ENCODE assay signal across 5 fruit fly cellular contexts in genomic region chr2L:6791845-6792443, dm6.
TF ChIP-seq lines count a peak whose summit lies in the region.

No protein-coding gene starts in this region.

- no peak for TF ChIP-seq CTCF in whole organism, embryonic (GFP tag; optimal IDR thresholded peaks at IDR 0.05; lab: Kevin White, UChicago)

TF ChIP-seq in whole organism, adult, 20 proteins besides CTCF, POLR2A, EP300 and RAD21:
- peak; percentile 6 for TF ChIP-seq cic (GFP tag; optimal IDR thresholded peaks at IDR 0.05; lab: Kevin White, UChicago)
- no peak for TF ChIP-seq CG7045 (GFP tag; optimal IDR thresholded peaks at IDR 0.05; lab: Kevin White, UChicago)
- TF ChIP-seq CG12768 (GFP tag; optimal IDR thresholded peaks at IDR 0.05; lab: Kevin White, UChicago) = peak; percentile 11
- TF ChIP-seq kay (GFP tag; lab: Kevin White, UChicago; ENCODE audit: borderline replicate concordance) = peak; percentile 79

TF ChIP-seq in whole organism, embryonic, 481 proteins besides CTCF, POLR2A, EP300 and RAD21 (continues in another document):
- no peak for TF ChIP-seq Six4 (GFP tag; optimal IDR thresholded peaks at IDR 0.05; lab: Kevin White, UChicago)
- TF ChIP-seq Oaz (GFP tag; IDR thresholded peaks at IDR 0.05; lab: Robert Waterston, UW) = no peak
- no peak for TF ChIP-seq CG4854 (GFP tag; optimal IDR thresholded peaks at IDR 0.05; lab: Kevin White, UChicago)
- peak; percentile 51 for TF ChIP-seq CG13287 (GFP tag; IDR thresholded peaks at IDR 0.05; lab: Robert Waterston, UW; ENCODE audit: partially characterized antibody)
- peak; percentile 25; the same call in 1 of the 3 replicates for TF ChIP-seq CG34422 (GFP tag; IDR thresholded peaks at IDR 0.05; lab: Robert Waterston, UW)
- TF ChIP-seq CG34376 (GFP tag; optimal IDR thresholded peaks at IDR 0.05; lab: Kevin White, UChicago) = peak; percentile 10
- no peak for TF ChIP-seq CG14860 (GFP tag; IDR thresholded peaks at IDR 0.05; lab: Robert Waterston, UW; ENCODE audit: partially characterized antibody)
- TF ChIP-seq Dp (GFP tag; optimal IDR thresholded peaks at IDR 0.05; lab: Kevin White, UChicago) = no peak
- no peak for TF ChIP-seq CG32767 (GFP tag; IDR thresholded peaks at IDR 0.05; lab: Robert Waterston, UW)
- TF ChIP-seq CG10366 (GFP tag; IDR thresholded peaks at IDR 0.05; lab: Robert Waterston, UW) = no peak
- peak; percentile 99 for TF ChIP-seq CG3163 (GFP tag; optimal IDR thresholded peaks at IDR 0.05; lab: Kevin White, UChicago)
- no peak for TF ChIP-seq CG7963 (GFP tag; IDR thresholded peaks at IDR 0.05; lab: Robert Waterston, UW; ENCODE audit: partially characterized antibody)
- TF ChIP-seq CG6175 (GFP tag; IDR thresholded peaks at IDR 0.05; lab: Robert Waterston, UW) = no peak
- TF ChIP-seq CG10209 (GFP tag; optimal IDR thresholded peaks at IDR 0.05; lab: Kevin White, UChicago) = no peak
- no peak for TF ChIP-seq otp (GFP tag; IDR thresholded peaks at IDR 0.05; lab: Robert Waterston, UW)
- TF ChIP-seq CG4360 (GFP tag; IDR thresholded peaks at IDR 0.05; lab: Robert Waterston, UW) = peak; percentile 29; the same call in 1 of the 2 replicates
- TF ChIP-seq Trl (optimal IDR thresholded peaks at IDR 0.05; lab: Kevin White, UChicago) = peak; percentile 83 to 93
- no peak for TF ChIP-seq Trl (GFP tag; optimal IDR thresholded peaks at IDR 0.05; lab: Kevin White, UChicago)
- TF ChIP-seq z (GFP tag; IDR thresholded peaks at IDR 0.05; lab: Robert Waterston, UW) = peak; percentile 97
- peak; percentile 4 for TF ChIP-seq gsb-n (tag; optimal IDR thresholded peaks at IDR 0.05; lab: Kevin White, UChicago)
- TF ChIP-seq CG16815 (GFP tag; optimal IDR thresholded peaks at IDR 0.05; lab: Kevin White, UChicago) = no peak
- no peak for TF ChIP-seq CG18262 (tag; optimal IDR thresholded peaks at IDR 0.05; lab: Kevin White, UChicago)

TF ChIP-seq in whole organism, prepupa, 60 proteins besides CTCF, POLR2A, EP300 and RAD21 (continues in another document):
- no peak for TF ChIP-seq ss (GFP tag; optimal IDR thresholded peaks at IDR 0.05; lab: Kevin White, UChicago)
- TF ChIP-seq Sox102F (GFP tag; optimal IDR thresholded peaks at IDR 0.05; lab: Kevin White, UChicago) = no peak
- no peak for TF ChIP-seq Sox14 (GFP tag; optimal IDR thresholded peaks at IDR 0.05; lab: Kevin White, UChicago)
- TF ChIP-seq CG3032 (tag; optimal IDR thresholded peaks at IDR 0.05; lab: Kevin White, UChicago) = no peak
- TF ChIP-seq CG6792 (GFP tag; optimal IDR thresholded peaks at IDR 0.05; lab: Kevin White, UChicago) = no peak
- TF ChIP-seq CG4318 (GFP tag; optimal IDR thresholded peaks at IDR 0.05; lab: Kevin White, UChicago) = no peak
- no peak for TF ChIP-seq CG11902 (GFP tag; optimal IDR thresholded peaks at IDR 0.05; lab: Kevin White, UChicago)
- TF ChIP-seq Gug (GFP tag; IDR thresholded peaks at IDR 0.05; lab: Robert Waterston, UW) = no peak
- no peak for TF ChIP-seq Hr4 (GFP tag; optimal IDR thresholded peaks at IDR 0.05; lab: Kevin White, UChicago)
- TF ChIP-seq Eip78C (GFP tag; lab: Kevin White, UChicago) = peak; percentile 5
- no peak for TF ChIP-seq OdsH (GFP tag; optimal IDR thresholded peaks at IDR 0.05; lab: Kevin White, UChicago)
- no peak for TF ChIP-seq esn (GFP tag; optimal IDR thresholded peaks at IDR 0.05; lab: Kevin White, UChicago)
- TF ChIP-seq salr (GFP tag; optimal IDR thresholded peaks at IDR 0.05; lab: Kevin White, UChicago) = no peak
- no peak for TF ChIP-seq CG11762 (GFP tag; optimal IDR thresholded peaks at IDR 0.05; lab: Kevin White, UChicago; ENCODE audit: insufficient read depth)
- no peak for TF ChIP-seq CG3919 (GFP tag; optimal IDR thresholded peaks at IDR 0.05; lab: Kevin White, UChicago)
- TF ChIP-seq CG6276 (GFP tag; optimal IDR thresholded peaks at IDR 0.05; lab: Kevin White, UChicago) = no peak
- TF ChIP-seq topi (GFP tag; optimal IDR thresholded peaks at IDR 0.05; lab: Kevin White, UChicago) = no peak
- no peak for TF ChIP-seq CG11294 (GFP tag; IDR thresholded peaks at IDR 0.05; lab: Robert Waterston, UW)
- no peak for TF ChIP-seq Hr38 (GFP tag; optimal IDR thresholded peaks at IDR 0.05; lab: Kevin White, UChicago)
- TF ChIP-seq Lpt (GFP tag; optimal IDR thresholded peaks at IDR 0.05; lab: Kevin White, UChicago) = no peak
- TF ChIP-seq cyc (GFP tag; optimal IDR thresholded peaks at IDR 0.05; lab: Kevin White, UChicago) = no peak
- 0 out of 3 replicates have a peak, but pooled peaks have one; percentile 14 for TF ChIP-seq CG6163 (GFP tag; IDR thresholded peaks at IDR 0.05; lab: Robert Waterston, UW)
- TF ChIP-seq CG31627 (GFP tag; optimal IDR thresholded peaks at IDR 0.05; lab: Kevin White, UChicago) = no peak

TF ChIP-seq in whole organism, pupa, 21 proteins besides CTCF, POLR2A, EP300 and RAD21:
- TF ChIP-seq EcR (GFP tag; optimal IDR thresholded peaks at IDR 0.05; lab: Kevin White, UChicago) = peak; percentile 13
- TF ChIP-seq CG32121 (GFP tag; IDR thresholded peaks at IDR 0.05; lab: Robert Waterston, UW) = no peak
- no peak for TF ChIP-seq CG14655 (GFP tag; optimal IDR thresholded peaks at IDR 0.05; lab: Kevin White, UChicago)
- TF ChIP-seq Ets98B (GFP tag; IDR thresholded peaks at IDR 0.05; lab: Robert Waterston, UW) = peak; percentile 27; the same call in 1 of the 2 replicates

TF ChIP-seq in whole organism, wandering third instar larva, 38 proteins besides CTCF, POLR2A, EP300 and RAD21:
- TF ChIP-seq Dif (GFP tag; optimal IDR thresholded peaks at IDR 0.05; lab: Kevin White, UChicago; ENCODE audit: partially characterized antibody) = peak; percentile 32
- TF ChIP-seq CG32264 (GFP tag; optimal IDR thresholded peaks at IDR 0.05; lab: Kevin White, UChicago) = no peak
- peak in 1 of 2 experiments; percentile 69 for TF ChIP-seq dl (GFP tag; optimal IDR thresholded peaks at IDR 0.05; lab: Kevin White, UChicago; ENCODE audit: insufficient read depth in 1 of 2, partially characterized antibody in 2 of 2)
